Worm (Caenorhabditis elegans): ENCODE results near the gene Y57G7A.1.
"Not testable (repeated sequence)": the region's sequence is repeated elsewhere in the genome, so short reads cannot be mapped to it uniquely, and the experiment has no call there.

Gene Y57G7A.1

DNA sequence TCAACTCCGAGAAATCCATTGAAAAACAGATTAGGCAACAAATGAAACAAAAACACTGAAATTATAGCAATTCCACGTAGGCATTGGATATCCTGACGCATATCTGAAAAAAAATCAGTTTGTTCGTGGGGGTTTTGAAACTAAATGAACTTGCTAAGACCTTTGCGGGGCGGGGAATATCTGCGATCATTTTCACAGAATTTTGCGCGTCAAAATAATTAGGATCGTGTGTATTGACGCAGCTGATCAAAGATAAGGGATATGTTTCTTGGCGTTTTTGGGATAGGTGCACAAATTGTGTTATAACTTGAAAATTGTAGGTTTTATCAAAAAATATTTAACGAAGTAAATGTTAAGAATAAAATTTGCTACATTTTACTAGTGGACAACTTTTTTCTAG is 31.5 kb upstream of the Y57G7A.1 start, which contains the start of gene oac-30:
TSS of gene oac-30 (minus strand) at position 101 of the 400 bp plus-strand sequence.
- TF ChIP-seq ttx-3 (tag; optimal IDR thresholded peaks at IDR 0.05) (no peak), fkh-10 (GFP tag; optimal IDR thresholded peaks at IDR 0.05) (no peak), pha-2 (tag; optimal IDR thresholded peaks at IDR 0.05) (no peak)

ce11 chrII:1271814-1272213 is 26.5 kb upstream of the Y57G7A.1 start, which contains the start of gene srw-66:
srw-66 (minus strand) TSS chrII:1271914.
- TF ChIP-seq nhr-11 (tag; optimal IDR thresholded peaks at IDR 0.05) (no peak), hlh-30 (tag; optimal IDR thresholded peaks at IDR 0.05; ENCODE audit: insufficient read depth) (no peak), gmeb-2 (tag; optimal IDR thresholded peaks at IDR 0.05) (no peak), fkh-10 (GFP tag; optimal IDR thresholded peaks at IDR 0.05) (no peak), ama-1 (optimal IDR thresholded peaks at IDR 0.05) (no peak), dve-1 (tag; optimal IDR thresholded peaks at IDR 0.05) (no peak), T23F11.4 (GFP tag; optimal IDR thresholded peaks at IDR 0.05) (no peak), rnt-1 (tag; optimal IDR thresholded peaks at IDR 0.05) (no peak), ceh-45 (GFP tag; IDR thresholded peaks at IDR 0.05) (no peak), sox-4 (tag; optimal IDR thresholded peaks at IDR 0.05) (no peak), ceh-18 (tag; optimal IDR thresholded peaks at IDR 0.05) (no peak), sdc-2 (tag; optimal IDR thresholded peaks at IDR 0.05) (no peak), odd-2 (tag; optimal IDR thresholded peaks at IDR 0.05) (no peak), unc-86 (tag; optimal IDR thresholded peaks at IDR 0.05) (no peak), ceh-22 (tag; optimal IDR thresholded peaks at IDR 0.05) (no peak), zip-5 (tag; optimal IDR thresholded peaks at IDR 0.05) (no peak), pag-3 (tag; optimal IDR thresholded peaks at IDR 0.05; ENCODE audit: borderline replicate concordance) (no peak), ets-4 (tag; optimal IDR thresholded peaks at IDR 0.05) (no peak), pax-1 (tag; optimal IDR thresholded peaks at IDR 0.05) (no peak), hlh-8 (tag; optimal IDR thresholded peaks at IDR 0.05) (no peak)

ce11 chrII:1275439-1275838 is 22.8 kb upstream of the Y57G7A.1 start, which contains the start of gene Y57G7A.5:
Y57G7A.5 (minus strand) TSS chrII:1275539.
- TF ChIP-seq tbx-7 (tag; optimal IDR thresholded peaks at IDR 0.05): no peak
- TF ChIP-seq ttx-3 (tag; optimal IDR thresholded peaks at IDR 0.05): no peak
- TF ChIP-seq Y22D7AL.16 (tag; optimal IDR thresholded peaks at IDR 0.05): no peak
- no peak for TF ChIP-seq lin-11 (tag; optimal IDR thresholded peaks at IDR 0.05)
- TF ChIP-seq ceh-6 (GFP tag; optimal IDR thresholded peaks at IDR 0.05): no peak
- TF ChIP-seq ztf-16 (tag; optimal IDR thresholded peaks at IDR 0.05): no peak
- no peak for TF ChIP-seq pha-2 (tag; optimal IDR thresholded peaks at IDR 0.05)
- no peak for TF ChIP-seq ceh-48 (tag; optimal IDR thresholded peaks at IDR 0.05)
- TF ChIP-seq dmd-4 (tag; optimal IDR thresholded peaks at IDR 0.05; ENCODE audit: borderline replicate concordance): no peak
- no peak for TF ChIP-seq K09A11.1 (tag; optimal IDR thresholded peaks at IDR 0.05; ENCODE audit: insufficient read depth)
- TF ChIP-seq nhr-232 (tag; optimal IDR thresholded peaks at IDR 0.05): no peak
- no peak for TF ChIP-seq ceh-45 (GFP tag; IDR thresholded peaks at IDR 0.05)
- TF ChIP-seq hlh-13 (GFP tag; optimal IDR thresholded peaks at IDR 0.05): no peak

- TF ChIP-seq nhr-11 (tag; optimal IDR thresholded peaks at IDR 0.05) (no peak), K09A11.1 (tag; optimal IDR thresholded peaks at IDR 0.05; ENCODE audit: insufficient read depth) (no peak), ceh-48 (tag; optimal IDR thresholded peaks at IDR 0.05) (no peak), C38D4.7 (GFP tag; optimal IDR thresholded peaks at IDR 0.05) (no peak), hlh-30 (tag; optimal IDR thresholded peaks at IDR 0.05; ENCODE audit: insufficient read depth) (no peak), ceh-24 (tag; optimal IDR thresholded peaks at IDR 0.05) (no peak)
Measured at ce11 chrII:1276778-1277177, 21.5 kb upstream of the Y57G7A.1 start, which contains the start of gene Y57G7A.11. Y57G7A.11 (minus strand) TSS chrII:1276878.

ce11 chrII:1278350-1278749 is 19.9 kb upstream of the Y57G7A.1 start, which contains the start of gene srz-63:
srz-63 (plus strand) TSS chrII:1278650.
- TF ChIP-seq Y22D7AL.16, rnt-1, nfya-1 (tag; optimal IDR thresholded peaks at IDR 0.05): not testable (repeated sequence)
